Fruit fly (Drosophila melanogaster): Measurements from ENCODE around the gene CG12121.

DNA sequence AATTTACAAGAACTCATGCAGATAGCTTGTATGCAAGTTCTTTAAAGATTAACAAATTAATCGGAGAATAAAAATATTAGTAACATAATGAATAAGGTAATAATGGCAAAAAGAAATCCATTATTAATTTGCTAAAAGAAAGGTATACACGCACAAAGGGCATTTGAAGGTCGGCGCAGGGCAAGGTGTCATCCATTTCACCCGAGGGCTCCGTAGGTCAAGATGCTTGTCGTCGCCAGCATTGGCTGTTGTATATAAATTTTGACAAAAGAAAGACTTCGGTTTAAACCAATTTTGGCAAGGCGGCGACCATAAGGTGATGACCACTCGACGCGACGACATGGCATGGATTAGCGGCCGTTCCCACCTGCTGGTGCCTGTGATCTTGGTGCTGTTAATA, 7.0 kb downstream of the CG12121 start, which contains the start of gene CG15370:
- TF ChIP-seq CG9705 (GFP tag; optimal IDR thresholded peaks at IDR 0.05) (no peak), sage (GFP tag; optimal IDR thresholded peaks at IDR 0.05) (no peak), psq (GFP tag; optimal IDR thresholded peaks at IDR 0.05) (no peak), CG32264 (GFP tag; optimal IDR thresholded peaks at IDR 0.05) (no peak), Vsx2 (GFP tag; optimal IDR thresholded peaks at IDR 0.05; ENCODE audit: partially characterized antibody) (no peak)
